Worm (Caenorhabditis elegans) whole organism, late embryonic: ENCODE measurements around the gene K08D8.9.

Source experiments
- K09A11.1 ChIP-seq: sonication (generic microtip); optimal IDR thresholded peaks from 2 replicates; lab custom pipeline; 2017; ENCODE audit warnings: antibody characterized with exemption, mild to moderate bottlenecking, missing genetic modification characterization, missing compliant biosample characterization; ENCODE audit not compliant: insufficient read depth
- Y22D7AL.16 ChIP-seq: sonication (generic microtip); optimal IDR thresholded peaks from 2 replicates; lab custom pipeline; 2016; ENCODE audit warnings: missing genetic modification characterization, missing compliant biosample characterization
- ahr-1 ChIP-seq: sonication (generic microtip); optimal IDR thresholded peaks from 2 replicates; lab custom pipeline; 2016; ENCODE audit warnings: missing genetic modification characterization, missing compliant biosample characterization
- ama-1 ChIP-seq: fragments of 150-350 bp; optimal IDR thresholded peaks from 2 replicates; lab custom pipeline; 2014
- ceh-19 ChIP-seq: fragments of 200-800 bp; sonication (Bioruptor generic); optimal IDR thresholded peaks from 2 replicates; lab custom pipeline; 2018; ENCODE audit warnings: mild to moderate bottlenecking, missing genetic modification characterization, missing compliant biosample characterization
- ceh-31 ChIP-seq: sonication (generic microtip); optimal IDR thresholded peaks from 2 replicates; lab custom pipeline; 2016; ENCODE audit warnings: missing genetic modification characterization, missing compliant biosample characterization
- ceh-6 ChIP-seq: fragments of 200-800 bp; sonication (Bioruptor generic); optimal IDR thresholded peaks from 2 replicates; lab custom pipeline; 2018; ENCODE audit warnings: mild to moderate bottlenecking, missing genetic modification characterization, missing compliant biosample characterization
- che-1 ChIP-seq: sonication (generic microtip); optimal IDR thresholded peaks from 2 replicates; lab custom pipeline; 2016; ENCODE audit warnings: mild to moderate bottlenecking, missing genetic modification characterization, missing compliant biosample characterization
- dve-1 ChIP-seq: sonication (generic microtip); optimal IDR thresholded peaks from 2 replicates; lab custom pipeline; 2017; ENCODE audit warnings: antibody characterized with exemption, mild to moderate bottlenecking, missing genetic modification characterization, missing compliant biosample characterization
- elt-2 ChIP-seq: sonication (generic microtip); optimal IDR thresholded peaks from 2 replicates; lab custom pipeline; 2016; ENCODE audit warnings: missing genetic modification reagents, missing genetic modification characterization, missing compliant biosample characterization
- elt-4 ChIP-seq: sonication (generic microtip); optimal IDR thresholded peaks from 2 replicates; lab custom pipeline; 2016; ENCODE audit warnings: missing genetic modification characterization, missing compliant biosample characterization
- fkh-10 ChIP-seq: fragments of 150-350 bp; optimal IDR thresholded peaks from 2 replicates; lab custom pipeline; 2014; ENCODE audit warnings: missing biosample characterization, missing genetic modification reagents, missing genetic modification characterization
- hlh-15 ChIP-seq: sonication (generic microtip); optimal IDR thresholded peaks from 2 replicates; lab custom pipeline; 2016; ENCODE audit warnings: missing genetic modification characterization, missing compliant biosample characterization
- hlh-30 ChIP-seq: sonication (generic microtip); optimal IDR thresholded peaks from 2 replicates; lab custom pipeline; 2017; ENCODE audit warnings: antibody characterized with exemption, missing genetic modification characterization, missing compliant biosample characterization; ENCODE audit not compliant: insufficient read depth
- hlh-8 ChIP-seq: sonication (generic microtip); optimal IDR thresholded peaks from 2 replicates; lab custom pipeline; 2016; ENCODE audit warnings: missing genotype, missing genetic modification characterization, missing compliant biosample characterization
- lin-11 ChIP-seq: fragments of 200-800 bp; sonication (Bioruptor generic); optimal IDR thresholded peaks from 2 replicates; lab custom pipeline; 2018; ENCODE audit warnings: mild to moderate bottlenecking, missing genetic modification characterization, missing compliant biosample characterization
- npax-4 ChIP-seq: sonication (generic microtip); optimal IDR thresholded peaks from 2 replicates; lab custom pipeline; 2016; ENCODE audit warnings: missing genetic modification characterization, missing compliant biosample characterization
- odd-2 ChIP-seq: sonication (generic microtip); optimal IDR thresholded peaks from 2 replicates; lab custom pipeline; 2017; ENCODE audit warnings: antibody characterized with exemption, mild to moderate bottlenecking, missing genetic modification characterization, missing compliant biosample characterization
- pag-3 ChIP-seq: sonication (generic microtip); optimal IDR thresholded peaks from 2 replicates; lab custom pipeline; 2016; ENCODE audit warnings: missing compliant biosample characterization, missing genetic modification characterization, borderline replicate concordance
- pha-4 ChIP-seq: fragments of 150-350 bp; optimal IDR thresholded peaks from 2 replicates; lab custom pipeline; 2018; ENCODE audit warnings: missing biosample characterization, missing genetic modification reagents, missing genetic modification characterization
- pros-1 ChIP-seq: fragments of 150-350 bp; optimal IDR thresholded peaks from 2 replicates; lab custom pipeline; 2014; ENCODE audit warnings: missing biosample characterization, missing genetic modification reagents, missing genetic modification characterization
- sdc-2 ChIP-seq: sonication (generic microtip); optimal IDR thresholded peaks from 2 replicates; lab custom pipeline; 2016; ENCODE audit warnings: missing genotype, missing genetic modification characterization, missing compliant biosample characterization
- sox-2 ChIP-seq: fragments of 200-800 bp; sonication (Bioruptor generic); IDR thresholded peaks from 2 replicates; pipeline ENCODE4 v1.3.6; 2022; ENCODE audit warnings: missing genetic modification reagents, missing genetic modification characterization, missing compliant biosample characterization
- tbx-2 ChIP-seq: sonication (generic microtip); optimal IDR thresholded peaks from 2 replicates; lab custom pipeline; 2016; ENCODE audit warnings: missing genetic modification characterization, missing compliant biosample characterization
- tbx-7 ChIP-seq: sonication (generic microtip); optimal IDR thresholded peaks from 2 replicates; lab custom pipeline; 2016; ENCODE audit warnings: missing genotype, missing genetic modification characterization, missing compliant biosample characterization
- ttx-3 ChIP-seq: sonication (generic microtip); optimal IDR thresholded peaks from 2 replicates; lab custom pipeline; 2016; ENCODE audit warnings: missing genetic modification reagents, missing genetic modification characterization, missing compliant biosample characterization
- unc-55 ChIP-seq: sonication (generic microtip); optimal IDR thresholded peaks from 2 replicates; lab custom pipeline; 2017; ENCODE audit warnings: missing biosample characterization, missing genetic modification reagents, missing genetic modification characterization
- unc-86 ChIP-seq: sonication (generic microtip); optimal IDR thresholded peaks from 2 replicates; lab custom pipeline; 2016; ENCODE audit warnings: missing genetic modification characterization, missing compliant biosample characterization
- zip-5 ChIP-seq: sonication (generic microtip); optimal IDR thresholded peaks from 2 replicates; lab custom pipeline; 2016; ENCODE audit warnings: missing genetic modification characterization, missing compliant biosample characterization
- ztf-16 ChIP-seq: sonication (generic microtip); optimal IDR thresholded peaks from 2 replicates; lab custom pipeline; 2017; ENCODE audit warnings: missing genetic modification characterization, missing compliant biosample characterization

K08D8.9 gene

DNA sequence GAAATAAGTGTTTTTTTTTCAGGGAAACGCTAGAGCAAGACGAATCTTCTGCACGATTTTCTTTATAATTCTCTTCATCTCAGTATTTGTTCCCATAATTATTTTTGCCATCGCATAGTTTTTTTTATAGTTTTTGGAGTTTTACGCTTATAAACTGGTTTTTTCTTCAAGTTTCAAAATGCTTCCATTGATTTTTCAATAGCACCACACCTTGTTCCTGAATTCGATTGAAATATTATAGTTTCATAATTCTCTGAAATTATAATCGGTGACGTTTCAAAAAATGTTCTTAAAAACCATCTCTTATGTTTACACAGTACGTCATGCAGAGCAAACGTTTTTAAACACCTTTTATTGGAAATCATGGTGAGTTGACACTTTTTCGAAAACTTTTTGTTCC, 6.3 kb upstream of the K08D8.9 start, which contains the start of gene K08D8.12:
Gene K08D8.12 (plus strand): TSS at position 301 of the 400 bp plus-strand sequence.
- TF ChIP-seq ceh-6 (GFP tag; lab: Kevin White, UChicago) (no peak), ttx-3 (no peak), hlh-30 (tag; lab: Kevin White, UChicago) (no peak), fkh-10 (no peak)
- TF ChIP-seq, all 69 proteins: peak for 0

DNA sequence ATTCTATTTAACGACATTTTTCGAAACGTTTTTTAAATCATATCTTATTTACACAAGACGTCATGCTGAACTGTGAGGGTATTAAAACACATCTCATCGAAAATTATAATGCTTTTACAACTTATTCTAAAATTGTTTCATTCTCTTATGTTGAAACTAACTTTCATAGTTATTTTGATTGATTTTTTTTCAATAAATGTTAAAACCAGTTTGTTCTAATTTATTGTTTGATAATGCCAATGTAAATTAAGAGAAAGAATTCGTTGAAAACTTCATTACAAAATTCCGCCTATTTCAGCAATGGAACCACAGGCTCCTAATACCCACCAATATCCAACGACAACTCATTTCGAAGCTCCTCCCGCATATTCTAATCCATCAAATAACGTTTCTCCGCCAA, 4.5 kb upstream of the K08D8.9 start, which contains the start of gene K08D8.11:
Gene K08D8.11 (plus strand): TSS at position 301 of the 400 bp plus-strand sequence.
- no peak for TF ChIP-seq ahr-1

DNA sequence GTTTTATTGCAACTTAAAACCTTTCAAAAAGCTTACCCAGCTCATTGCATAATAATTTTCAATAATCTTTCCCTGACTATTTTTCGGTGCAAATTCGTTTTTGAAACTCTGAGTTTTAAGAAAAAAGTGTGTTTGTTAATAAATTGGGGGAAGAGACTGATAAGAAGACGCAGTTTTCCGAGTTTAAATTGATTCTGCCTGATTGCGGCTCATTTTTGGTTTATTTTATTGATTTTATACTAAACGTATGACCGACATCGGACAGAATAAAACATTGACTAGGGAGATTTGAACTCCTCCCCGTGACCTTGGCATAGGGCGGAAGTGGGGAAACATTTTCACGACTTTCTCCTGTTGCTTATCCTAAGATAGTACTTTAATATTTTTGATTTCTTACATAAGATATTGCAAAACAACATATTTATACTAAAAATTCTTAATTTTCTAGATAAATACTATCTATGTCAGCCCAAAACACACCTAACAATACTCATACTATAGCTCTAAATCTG, 3.1 kb upstream of the K08D8.9 start, which contains the start of gene K08D8.7:
Gene K08D8.7 (plus strand): TSS at position 462 of the 512 bp plus-strand sequence.
- TF ChIP-seq pha-4 (tag; lab: Kevin White, UChicago) (no peak), unc-55 (GFP tag; lab: Kevin White, UChicago) (no peak), K09A11.1 (no peak)

DNA sequence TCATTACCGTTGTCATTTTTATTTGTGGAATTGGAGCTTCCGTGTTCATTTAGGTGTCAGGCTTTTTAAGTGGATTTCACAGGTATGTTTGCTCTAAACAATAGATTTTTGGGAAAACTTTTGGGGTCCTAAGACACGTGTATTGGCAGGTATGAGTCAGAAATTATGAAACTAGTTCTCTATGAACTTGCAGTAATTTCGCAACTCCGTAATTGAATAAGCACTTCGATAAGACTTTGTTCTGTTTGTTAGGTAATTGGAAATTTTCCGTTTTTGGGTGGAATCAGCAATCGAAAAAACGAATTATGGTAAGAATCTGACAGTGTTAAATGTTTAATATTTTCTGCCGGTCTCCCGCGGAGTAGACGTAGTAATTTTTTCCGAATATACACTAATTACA, 2.3 kb upstream of the K08D8.9 start:
- TF ChIP-seq lin-11 (tag; lab: Kevin White, UChicago): no peak
- no peak for TF ChIP-seq zip-5 (tag; lab: Kevin White, UChicago)
- no peak for TF ChIP-seq odd-2 (tag; lab: Kevin White, UChicago)
- TF ChIP-seq tbx-2 (tag; lab: Kevin White, UChicago): no peak
- TF ChIP-seq elt-2 (tag; lab: Kevin White, UChicago): no peak
- no peak for TF ChIP-seq ama-1
- no peak for TF ChIP-seq sdc-2 (tag; lab: Kevin White, UChicago)

DNA sequence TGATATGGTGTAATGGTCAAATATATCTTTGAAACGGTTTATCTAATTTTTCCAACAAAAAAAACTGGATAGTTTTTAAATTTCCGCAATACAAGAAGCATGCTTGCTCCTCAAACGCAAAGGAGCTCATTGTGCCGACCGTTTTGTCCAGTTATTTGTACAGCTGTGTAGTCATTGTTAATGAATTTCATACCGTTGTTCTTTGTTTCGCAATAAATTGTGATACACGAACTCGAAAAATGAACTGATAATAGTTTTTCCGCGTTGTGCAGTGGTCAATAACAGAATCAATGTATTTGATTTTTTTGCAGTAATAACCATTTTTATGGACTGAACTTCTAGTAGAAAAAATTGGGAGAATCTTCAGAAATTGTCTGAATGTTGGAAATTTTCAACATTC, 669 bp upstream of the K08D8.9 start:
- TF ChIP-seq ttx-3 (no peak), unc-86 (tag; lab: Kevin White, UChicago) (no peak), sox-2 (GFP tag; lab: Robert Waterston, UW) (no peak), unc-55 (GFP tag; lab: Kevin White, UChicago) (no peak), ama-1 (no peak), Y22D7AL.16 (tag; lab: Kevin White, UChicago) (no peak), tbx-7 (tag; lab: Kevin White, UChicago) (no peak), ztf-16 (tag; lab: Kevin White, UChicago) (no peak), dve-1 (tag; lab: Kevin White, UChicago) (no peak), zip-5 (tag; lab: Kevin White, UChicago) (no peak), ceh-6 (GFP tag; lab: Kevin White, UChicago) (no peak), ceh-31 (tag; lab: Kevin White, UChicago) (no peak), npax-4 (tag; lab: Kevin White, UChicago) (no peak), hlh-8 (tag; lab: Kevin White, UChicago) (no peak), hlh-15 (tag; lab: Kevin White, UChicago) (no peak), elt-4 (tag; lab: Kevin White, UChicago) (no peak), sdc-2 (tag; lab: Kevin White, UChicago) (no peak), ceh-19 (no peak)

DNA sequence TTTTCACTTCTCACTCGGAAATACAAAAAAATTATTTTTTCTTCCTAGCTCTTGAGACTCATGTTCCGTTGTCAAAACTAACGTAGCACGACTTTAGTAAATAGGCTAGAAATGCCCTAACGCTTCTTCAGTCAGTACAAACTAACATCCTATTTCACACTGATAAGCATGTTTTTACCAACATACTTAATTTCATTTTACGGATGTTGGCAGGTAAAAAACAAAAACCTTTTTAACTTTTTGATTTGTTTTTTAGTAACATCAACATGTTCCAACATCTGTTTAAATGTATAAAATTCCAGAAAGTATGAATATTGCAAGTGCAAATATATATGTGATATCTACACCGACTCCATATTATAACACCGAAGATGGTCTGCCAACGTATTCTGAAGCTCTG, 775 bp downstream of the K08D8.9 start, which contains the start of gene K08D8.10:
Gene K08D8.10 (plus strand): TSS at position 301 of the 400 bp plus-strand sequence.
- TF ChIP-seq pag-3 (tag; lab: Kevin White, UChicago) (no peak), npax-4 (tag; lab: Kevin White, UChicago) (no peak), ceh-31 (tag; lab: Kevin White, UChicago) (no peak), fkh-10 (no peak)

DNA sequence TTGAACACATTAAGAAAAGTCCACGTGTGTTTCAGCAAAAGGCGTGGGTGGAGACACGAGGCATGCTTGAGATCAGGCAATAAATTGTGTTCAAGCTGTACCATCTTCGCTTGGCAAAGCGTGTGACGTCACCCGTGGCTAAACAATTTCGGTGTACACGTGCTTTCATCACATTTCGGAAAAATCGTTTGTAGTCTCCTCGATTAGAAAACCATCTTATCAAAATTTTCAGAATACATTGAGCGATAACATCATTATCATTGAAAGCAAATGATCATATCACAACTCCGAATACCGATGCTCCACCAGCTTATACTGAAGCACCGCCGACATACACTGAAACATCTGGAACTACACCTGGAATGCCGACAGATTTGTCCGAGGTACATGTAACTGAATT, 2.1 kb downstream of the K08D8.9 start:
- TF ChIP-seq che-1 (tag; lab: Kevin White, UChicago) (no peak), elt-2 (tag; lab: Kevin White, UChicago) (peak; percentile 48), pros-1 (tag; lab: Kevin White, UChicago) (no peak)
- TF ChIP-seq, all 69 proteins: peak for 1
